Fruit fly (Drosophila melanogaster) whole organism, embryonic: ENCODE measurements around the gene Pcyt1.

Source experiments
- Adf1 ChIP-seq: fragments of 200-800 bp; sonication (Bioruptor generic); IDR thresholded peaks from 2 replicates; pipeline ENCODE4 v1.3.6; 2022; ENCODE audit warnings: missing biosample characterization, missing genetic modification characterization
- CG11085 ChIP-seq: fragments of 200-800 bp; sonication (Bioruptor generic); IDR thresholded peaks from 2 replicates; pipeline ENCODE4 v1.3.6; 2022; ENCODE audit warnings: missing biosample characterization, missing genetic modification characterization
- CG12659 ChIP-seq: fragments of 200-800 bp; sonication (Bioruptor generic); optimal IDR thresholded peaks from 3 replicates; lab custom pipeline; 2017; ENCODE audit warnings: mild to moderate bottlenecking, missing biosample characterization, missing genetic modification reagents, missing genetic modification characterization
- CG13287 ChIP-seq: fragments of 200-800 bp; sonication (Bioruptor generic); IDR thresholded peaks from 2 replicates; pipeline ENCODE4 v1.3.6; 2022; ENCODE audit warnings: missing biosample characterization, missing genetic modification characterization; ENCODE audit not compliant: partially characterized antibody
- CG13296 ChIP-seq: fragments of 200-800 bp; sonication (Bioruptor generic); optimal IDR thresholded peaks from 3 replicates; lab custom pipeline; 2018; ENCODE audit warnings: missing biosample characterization, mild to moderate bottlenecking, missing genetic modification characterization
- CG15011 ChIP-seq: fragments of 200-800 bp; sonication (Bioruptor generic); optimal IDR thresholded peaks from 3 replicates; lab custom pipeline; 2018; ENCODE audit warnings: missing biosample characterization, mild to moderate bottlenecking, missing genetic modification characterization
- CG15514 ChIP-seq: fragments of 200-800 bp; sonication (Bioruptor generic); optimal IDR thresholded peaks from 3 replicates; lab custom pipeline; 2017; ENCODE audit warnings: missing biosample characterization, missing genetic modification characterization, mild to moderate bottlenecking, moderate library complexity, missing genetic modification reagents
- CG18764 ChIP-seq: fragments of 200-800 bp; sonication (Bioruptor generic); optimal IDR thresholded peaks from 3 replicates; lab custom pipeline; 2016; ENCODE audit warnings: missing biosample characterization, missing genetic modification characterization
- CG2678 ChIP-seq: fragments of 200-800 bp; sonication (Bioruptor generic); optimal IDR thresholded peaks from 3 replicates; lab custom pipeline; 2019; ENCODE audit warnings: missing biosample characterization, mild to moderate bottlenecking, missing genetic modification characterization, moderate library complexity
- CG3065 ChIP-seq: fragments of 200-800 bp; sonication (Bioruptor generic); optimal IDR thresholded peaks from 2 replicates; lab custom pipeline; 2016; ENCODE audit warnings: missing biosample characterization, missing genetic modification characterization
- CG6175 ChIP-seq: fragments of 200-800 bp; sonication (Bioruptor generic); IDR thresholded peaks from 3 replicates; pipeline ENCODE4 v1.3.6; 2022; ENCODE audit warnings: missing biosample characterization, missing genetic modification characterization
- CG7372 ChIP-seq: fragments of 200-800 bp; sonication (Bioruptor generic); IDR thresholded peaks from 2 replicates; pipeline ENCODE4 v1.3.6; 2022; ENCODE audit warnings: missing biosample characterization, missing genetic modification characterization
- CG8359 ChIP-seq: fragments of 200-800 bp; sonication (Bioruptor generic); optimal IDR thresholded peaks from 2 replicates; lab custom pipeline; 2017; ENCODE audit warnings: missing biosample characterization, mild to moderate bottlenecking, missing genetic modification characterization, borderline replicate concordance
- CG9437 ChIP-seq: fragments of 200-800 bp; sonication (Bioruptor generic); optimal IDR thresholded peaks from 2 replicates; lab custom pipeline; 2018; ENCODE audit warnings: missing biosample characterization, mild to moderate bottlenecking, missing genetic modification characterization
- CG9727 ChIP-seq: fragments of 200-800 bp; sonication (Bioruptor generic); optimal IDR thresholded peaks from 3 replicates; lab custom pipeline; 2017; ENCODE audit warnings: missing biosample characterization, mild to moderate bottlenecking, missing genetic modification characterization
- CHES-1-like ChIP-seq: fragments of 200-800 bp; sonication (Bioruptor generic); optimal IDR thresholded peaks from 2 replicates; lab custom pipeline; 2016; ENCODE audit warnings: missing biosample characterization, missing genetic modification characterization
- D ChIP-seq, 2 experiments: fragments of 200-800 bp in 1 of 2; fragments of >200 bp in 1 of 2; sonication (Bioruptor generic) in 1 of 2; optimal IDR thresholded peaks; 2 replicates in 1 of 2; 3 replicates in 1 of 2; lab custom pipeline; 2017; ENCODE audit warnings: mild to moderate bottlenecking in 1 of 2, missing biosample characterization in 1 of 2, missing genetic modification characterization in 1 of 2, missing genetic modification reagents in 1 of 2
- Dbx ChIP-seq: fragments of 200-800 bp; sonication (Bioruptor generic); IDR thresholded peaks from 3 replicates; pipeline ENCODE4 v1.3.6; 2022; ENCODE audit warnings: missing biosample characterization, missing genetic modification characterization
- Doc3 ChIP-seq: fragments of 200-800 bp; sonication (Bioruptor generic); IDR thresholded peaks from 3 replicates; pipeline ENCODE4 v1.3.6; 2022; ENCODE audit warnings: missing biosample characterization, missing genetic modification characterization; ENCODE audit not compliant: partially characterized antibody
- Ets97D ChIP-seq: fragments of 200-800 bp; sonication (Bioruptor generic); optimal IDR thresholded peaks from 3 replicates; lab custom pipeline; 2016; ENCODE audit warnings: missing biosample characterization, missing genetic modification characterization
- H2.0 ChIP-seq: fragments of 200-800 bp; sonication (Bioruptor generic); IDR thresholded peaks from 2 replicates; pipeline ENCODE4 v1.3.6; 2022; ENCODE audit warnings: missing biosample characterization, missing genetic modification characterization
- Hand ChIP-seq: fragments of 200-800 bp; sonication (Bioruptor generic); optimal IDR thresholded peaks from 2 replicates; lab custom pipeline; 2017; ENCODE audit warnings: mild to moderate bottlenecking, missing biosample characterization, missing genetic modification reagents, missing genetic modification characterization
- NFAT ChIP-seq: fragments of 200-800 bp; sonication (Bioruptor generic); IDR thresholded peaks from 2 replicates; pipeline ENCODE4 v1.3.6; 2022; ENCODE audit warnings: missing biosample characterization, missing genetic modification characterization
- Neu2 ChIP-seq: fragments of 200-800 bp; sonication (Bioruptor generic); optimal IDR thresholded peaks from 3 replicates; lab custom pipeline; 2016; ENCODE audit warnings: missing biosample characterization, missing genetic modification characterization, borderline replicate concordance
- Oaz ChIP-seq: fragments of 200-800 bp; sonication (Bioruptor generic); IDR thresholded peaks from 2 replicates; pipeline ENCODE4 v1.3.6; 2022; ENCODE audit warnings: missing biosample characterization, missing genetic modification characterization
- Pdp1 ChIP-seq, 2 experiments: fragments of 200-800 bp; sonication (Bioruptor generic); optimal IDR thresholded peaks; 3 replicates each; lab custom pipeline; 2016; ENCODE audit warnings: missing biosample characterization in 2 of 2, missing genetic modification characterization in 2 of 2, mild to moderate bottlenecking in 1 of 2, moderate library complexity in 1 of 2
- Scr ChIP-seq: fragments of 200-800 bp; sonication (Bioruptor generic); IDR thresholded peaks from 2 replicates; pipeline ENCODE4 v1.3.6; 2022; ENCODE audit warnings: missing biosample characterization, missing genetic modification characterization; ENCODE audit not compliant: partially characterized antibody
- Xbp1 ChIP-seq: fragments of 200-800 bp; sonication (Bioruptor generic); optimal IDR thresholded peaks from 3 replicates; lab custom pipeline; 2016; ENCODE audit warnings: missing biosample characterization, mild to moderate bottlenecking, missing genetic modification characterization
- al ChIP-seq: fragments of 200-800 bp; sonication (Bioruptor generic); IDR thresholded peaks from 2 replicates; pipeline ENCODE4 v1.3.6; 2022; ENCODE audit warnings: missing biosample characterization, missing genetic modification characterization
- bigmax ChIP-seq: fragments of 200-800 bp; sonication (Bioruptor generic); optimal IDR thresholded peaks from 2 replicates; lab custom pipeline; 2018; ENCODE audit warnings: missing biosample characterization, mild to moderate bottlenecking, missing genetic modification characterization
- btn ChIP-seq: fragments of 200-800 bp; sonication (Bioruptor generic); optimal IDR thresholded peaks from 2 replicates; lab custom pipeline; 2016; ENCODE audit warnings: missing biosample characterization, missing genetic modification characterization
- dmrt11E ChIP-seq: fragments of 200-800 bp; sonication (Bioruptor generic); optimal IDR thresholded peaks from 3 replicates; lab custom pipeline; 2018; ENCODE audit warnings: missing biosample characterization, mild to moderate bottlenecking, missing genetic modification characterization, moderate library complexity
- emc ChIP-seq: fragments of 200-800 bp; sonication (Bioruptor generic); optimal IDR thresholded peaks from 2 replicates; lab custom pipeline; 2016; ENCODE audit warnings: missing biosample characterization, missing genetic modification characterization
- ems ChIP-seq: fragments of 200-800 bp; sonication (Bioruptor generic); optimal IDR thresholded peaks from 3 replicates; lab custom pipeline; 2016; ENCODE audit warnings: missing biosample characterization, missing genetic modification characterization
- gcm2 ChIP-seq: fragments of 200-800 bp; sonication (Bioruptor generic); optimal IDR thresholded peaks from 2 replicates; lab custom pipeline; 2016; ENCODE audit warnings: missing biosample characterization, missing genetic modification characterization
- grn ChIP-seq: fragments of 200-800 bp; sonication (Bioruptor generic); optimal IDR thresholded peaks from 3 replicates; lab custom pipeline; 2017; ENCODE audit warnings: missing biosample characterization, missing genetic modification characterization
- gt ChIP-seq: fragments of 200-800 bp; sonication (Bioruptor generic); IDR thresholded peaks from 2 replicates; pipeline ENCODE4 v1.3.6; 2022; ENCODE audit warnings: missing biosample characterization, missing genetic modification characterization
- ham ChIP-seq: fragments of 200-800 bp; sonication (Bioruptor generic); IDR thresholded peaks from 2 replicates; pipeline ENCODE4 v1.3.6; 2022; ENCODE audit warnings: missing biosample characterization, missing genetic modification characterization
- kni ChIP-seq: fragments of 200-800 bp; sonication (Bioruptor generic); optimal IDR thresholded peaks from 3 replicates; lab custom pipeline; 2017; ENCODE audit warnings: mild to moderate bottlenecking, missing biosample characterization, missing genetic modification reagents, missing genetic modification characterization
- onecut ChIP-seq: fragments of 200-800 bp; sonication (Bioruptor generic); IDR thresholded peaks from 2 replicates; pipeline ENCODE4 v1.3.6; 2022; ENCODE audit warnings: missing biosample characterization, missing genetic modification characterization
- ranshi ChIP-seq: fragments of 200-800 bp; sonication (Bioruptor generic); IDR thresholded peaks from 2 replicates; pipeline ENCODE4 v1.3.6; 2022; ENCODE audit warnings: missing biosample characterization, missing genetic modification characterization
- shn ChIP-seq: fragments of 200-800 bp; sonication (Bioruptor generic); optimal IDR thresholded peaks from 3 replicates; lab custom pipeline; 2016; ENCODE audit warnings: missing biosample characterization, missing genetic modification characterization
- sna ChIP-seq: fragments of 200-800 bp; sonication (Bioruptor generic); IDR thresholded peaks from 2 replicates; pipeline ENCODE4 v1.3.6; 2022; ENCODE audit warnings: missing biosample characterization, missing genetic modification characterization; ENCODE audit not compliant: partially characterized antibody
- stwl ChIP-seq: fragments of 200-800 bp; sonication (Bioruptor generic); optimal IDR thresholded peaks from 3 replicates; lab custom pipeline; 2018; ENCODE audit warnings: missing biosample characterization, mild to moderate bottlenecking, missing genetic modification characterization, moderate library complexity
- tup ChIP-seq: fragments of 200-800 bp; sonication (Bioruptor generic); optimal IDR thresholded peaks from 2 replicates; lab custom pipeline; 2016; ENCODE audit warnings: missing biosample characterization, mild to moderate bottlenecking, missing genetic modification characterization, moderate library complexity
- unc-4 ChIP-seq: fragments of 200-800 bp; sonication (Bioruptor generic); IDR thresholded peaks from 2 replicates; pipeline ENCODE4 v1.3.6; 2022; ENCODE audit warnings: missing biosample characterization, missing genetic modification characterization; ENCODE audit not compliant: partially characterized antibody
- zen2 ChIP-seq: fragments of 200-800 bp; sonication (Bioruptor generic); IDR thresholded peaks from 3 replicates; pipeline ENCODE4 v1.3.6; 2022; ENCODE audit warnings: missing biosample characterization, missing genetic modification characterization; ENCODE audit not compliant: partially characterized antibody
- zfh2 ChIP-seq: fragments of 200-800 bp; sonication (Bioruptor generic); optimal IDR thresholded peaks from 2 replicates; lab custom pipeline; 2016; ENCODE audit warnings: missing biosample characterization, missing genetic modification characterization

Pcyt1 gene

DNA sequence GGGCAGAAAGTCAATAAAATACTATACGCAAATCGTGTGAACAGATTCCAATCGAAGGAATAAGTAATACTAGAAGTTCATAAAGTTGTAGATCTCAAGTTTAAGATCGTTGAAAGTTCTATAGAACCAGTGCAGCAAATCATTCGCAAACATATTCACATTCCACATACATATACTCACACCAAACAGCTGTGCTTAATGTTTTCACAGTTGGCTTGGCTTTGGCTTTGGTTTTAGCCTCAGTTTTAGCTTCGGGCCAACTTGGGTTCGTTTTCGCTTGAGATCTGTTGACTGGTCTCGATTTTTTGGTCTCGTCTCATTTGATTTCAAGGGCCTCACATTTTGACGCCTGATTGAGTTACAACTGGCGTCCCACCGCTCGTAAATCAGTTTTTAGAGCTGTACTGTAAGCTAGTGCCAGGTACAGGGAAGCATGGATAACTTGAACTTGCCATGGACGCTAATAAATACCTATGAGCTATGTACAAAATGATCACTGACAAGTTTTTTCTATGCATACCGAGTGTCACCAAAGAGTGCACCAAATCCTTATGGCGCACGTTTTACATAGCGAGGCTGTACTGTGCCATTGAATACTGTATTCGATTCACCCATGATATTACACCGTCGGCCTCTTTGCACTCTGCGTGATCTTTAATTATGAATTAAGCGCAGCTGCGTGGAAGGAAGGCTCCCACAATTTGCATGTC is 41.4 kb downstream of the Pcyt1 start (continued):
- peak; percentile 83 for TF ChIP-seq ems (GFP tag; lab: Kevin White, UChicago)
- TF ChIP-seq NFAT (GFP tag; lab: Robert Waterston, UW) = peak; percentile 87
- peak; percentile 87 for TF ChIP-seq CG2678 (tag; lab: Kevin White, UChicago)
- TF ChIP-seq gcm2 (GFP tag; lab: Kevin White, UChicago) = peak; percentile 41
- 0 out of 3 replicates have a peak, but pooled peaks have one; percentile 49 for TF ChIP-seq CG6175 (GFP tag; lab: Robert Waterston, UW)
- TF ChIP-seq Hand (GFP tag; lab: Kevin White, UChicago) = peak; percentile 32
- peak; percentile 71 for TF ChIP-seq shn (GFP tag; lab: Kevin White, UChicago)
- TF ChIP-seq Adf1 = peak; percentile 57
- no peak for TF ChIP-seq Scr
- TF ChIP-seq btn (GFP tag; lab: Kevin White, UChicago) = peak; percentile 53
- peak; percentile 69 for TF ChIP-seq CG9727
- TF ChIP-seq CG18764 (GFP tag; lab: Kevin White, UChicago) = peak; percentile 77
- peak; percentile 74 for TF ChIP-seq CG12659 (GFP tag; lab: Kevin White, UChicago)
- no peak for TF ChIP-seq zen2 (GFP tag; lab: Robert Waterston, UW)
- TF ChIP-seq ranshi (GFP tag; lab: Robert Waterston, UW) = peak; percentile 89
- peak; percentile 82 for TF ChIP-seq Dbx (GFP tag; lab: Robert Waterston, UW)
- TF ChIP-seq Oaz = peak; percentile 78
- peak; percentile 70 for TF ChIP-seq CG15514 (GFP tag; lab: Kevin White, UChicago)
- peak; percentile 14 for TF ChIP-seq dmrt11E (tag; lab: Kevin White, UChicago)
- TF ChIP-seq H2.0 = peak; percentile 88
- TF ChIP-seq CG13296 (GFP tag; lab: Kevin White, UChicago) = peak; percentile 80
- TF ChIP-seq emc (GFP tag; lab: Kevin White, UChicago) = peak; percentile 65
- TF ChIP-seq CG7372 (GFP tag; lab: Robert Waterston, UW) = peak; percentile 88
- peak; percentile 64 for TF ChIP-seq CG15011
- TF ChIP-seq Pdp1 (GFP tag; optimal IDR thresholded peaks at IDR 0.05; lab: Kevin White, UChicago) = peak; percentile 83 to 88
- peak; percentile 58 for TF ChIP-seq Ets97D
- TF ChIP-seq grn (GFP tag; lab: Kevin White, UChicago) = no peak
- peak; percentile 44 for TF ChIP-seq tup (GFP tag; lab: Kevin White, UChicago)
- TF ChIP-seq bigmax (GFP tag; lab: Kevin White, UChicago) = no peak
- peak; percentile 15 for TF ChIP-seq D (optimal IDR thresholded peaks at IDR 0.05; lab: Kevin White, UChicago)
- TF ChIP-seq D (GFP tag; optimal IDR thresholded peaks at IDR 0.05; lab: Kevin White, UChicago) = peak; percentile 64
- peak; percentile 33 for TF ChIP-seq CG9437
- peak; percentile 62 for TF ChIP-seq zfh2 (GFP tag; lab: Kevin White, UChicago)
- peak; percentile 46 for TF ChIP-seq CG8359 (GFP tag; lab: Kevin White, UChicago)
- no peak for TF ChIP-seq kni (GFP tag; lab: Kevin White, UChicago)
- no peak for TF ChIP-seq CG13287
- TF ChIP-seq CG11085 (GFP tag; lab: Robert Waterston, UW) = peak; percentile 86
- TF ChIP-seq al (GFP tag; lab: Robert Waterston, UW) = peak; percentile 81
- no peak for TF ChIP-seq unc-4 (GFP tag; lab: Robert Waterston, UW)
- 0 out of 3 replicates have a peak, but pooled peaks have one; percentile 26 for TF ChIP-seq Doc3 (GFP tag; lab: Robert Waterston, UW)
- TF ChIP-seq sna = no peak
- TF ChIP-seq CG3065 (GFP tag; lab: Kevin White, UChicago) = no peak
- peak; percentile 57; the same call in 1 of the 2 replicates for TF ChIP-seq ham (GFP tag; lab: Robert Waterston, UW)
- TF ChIP-seq CHES-1-like (GFP tag; lab: Kevin White, UChicago) = peak; percentile 74
- TF ChIP-seq Xbp1 (GFP tag; lab: Kevin White, UChicago) = peak; percentile 84
- no peak for TF ChIP-seq stwl (tag; lab: Kevin White, UChicago)
- peak; percentile 52; the same call in 1 of the 2 replicates for TF ChIP-seq gt (GFP tag; lab: Robert Waterston, UW)
- TF ChIP-seq onecut (GFP tag; lab: Robert Waterston, UW) = peak; percentile 85
- no peak for TF ChIP-seq Neu2 (GFP tag; lab: Kevin White, UChicago)
